Worm (Caenorhabditis elegans): ENCODE measurements around the gene dpy-23.

The dpy-23 gene

DNA sequence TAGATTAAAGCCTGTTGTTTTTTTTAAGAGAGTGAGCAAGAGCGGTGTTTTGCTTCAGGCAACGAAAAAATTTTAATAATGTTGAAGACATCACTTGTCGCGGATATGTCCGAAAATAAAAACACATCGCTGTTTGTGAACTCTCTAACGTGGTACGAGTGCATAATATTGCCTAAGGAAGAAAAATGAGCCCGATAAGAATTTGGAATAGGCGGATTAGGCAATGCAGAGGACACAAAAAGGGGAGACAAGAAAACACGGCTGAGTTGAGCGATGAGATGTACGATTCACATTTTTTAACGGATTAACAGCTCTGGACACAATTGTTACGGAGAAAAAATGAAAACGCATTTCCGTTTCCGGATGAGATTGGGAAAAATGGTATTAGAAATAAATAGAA lies 38.2 kb downstream of the dpy-23 start:
- no peak for TF ChIP-seq pros-1 (tag; optimal IDR thresholded peaks at IDR 0.05)

DNA sequence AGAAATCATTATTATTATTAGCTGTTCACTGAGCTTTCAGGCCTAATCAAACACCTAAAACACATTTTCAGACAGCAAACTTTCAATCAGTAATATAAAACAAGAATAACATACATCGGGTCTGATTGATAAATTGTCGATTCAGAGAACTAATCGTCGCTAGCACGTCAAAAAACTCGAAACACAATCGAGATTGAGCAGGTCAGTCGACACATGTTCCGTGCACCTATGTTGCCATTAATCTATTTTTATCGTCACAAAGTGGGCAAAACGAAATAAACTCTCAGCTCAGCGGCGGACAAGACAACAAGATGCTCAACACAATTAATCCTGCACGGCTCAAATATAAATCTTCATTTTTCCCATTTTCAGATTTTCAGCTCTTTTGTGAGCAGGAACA lies 40.2 kb downstream of the dpy-23 start:
- TF ChIP-seq hlh-6 (tag; optimal IDR thresholded peaks at IDR 0.05) = no peak
- no peak for TF ChIP-seq F13H6.1 (tag; optimal IDR thresholded peaks at IDR 0.05)
- no peak for TF ChIP-seq elt-2 (tag; optimal IDR thresholded peaks at IDR 0.05)
- no peak for TF ChIP-seq ceh-9 (tag; optimal IDR thresholded peaks at IDR 0.05)

DNA sequence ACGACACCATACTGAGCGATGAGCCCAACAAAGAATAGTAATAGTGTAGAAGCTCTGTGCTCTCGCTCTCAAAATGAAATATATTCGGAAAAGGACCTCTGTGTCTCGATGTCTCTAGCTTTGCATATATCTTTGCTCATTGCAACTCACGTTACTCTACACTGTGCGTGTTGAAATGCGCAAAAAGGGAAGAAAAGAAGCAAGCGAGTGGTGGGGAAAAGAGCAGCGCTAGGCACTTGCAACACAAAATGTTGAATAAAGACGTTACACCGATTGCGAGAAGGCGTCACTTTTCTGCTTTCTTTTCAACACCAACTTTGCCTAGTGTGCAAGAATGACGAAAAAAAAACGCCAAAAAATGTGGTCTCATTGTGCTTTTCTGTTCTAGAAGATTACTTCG lies 45.4 kb downstream of the dpy-23 start:
- TF ChIP-seq rnt-1 (tag; optimal IDR thresholded peaks at IDR 0.05) = no peak
- peak; percentile 51 for TF ChIP-seq unc-42 (tag; optimal IDR thresholded peaks at IDR 0.05)
- TF ChIP-seq ceh-31 (tag; optimal IDR thresholded peaks at IDR 0.05) = peak; percentile 37

ce11 chrX:4435396-4435795 lies 46.2 kb downstream of the dpy-23 start:
- TF ChIP-seq pax-1 (tag; optimal IDR thresholded peaks at IDR 0.05) = no peak
- no peak for TF ChIP-seq ets-4 (tag; optimal IDR thresholded peaks at IDR 0.05)
- TF ChIP-seq hlh-15 (tag; optimal IDR thresholded peaks at IDR 0.05) = no peak
- no peak for TF ChIP-seq K02D7.2 (tag; optimal IDR thresholded peaks at IDR 0.05)
- no peak for TF ChIP-seq tbx-2 (tag; optimal IDR thresholded peaks at IDR 0.05)
- TF ChIP-seq ref-2 (tag; optimal IDR thresholded peaks at IDR 0.05) = no peak
- TF ChIP-seq fax-1 (tag; optimal IDR thresholded peaks at IDR 0.05) = no peak
- no peak for TF ChIP-seq unc-86 (tag; optimal IDR thresholded peaks at IDR 0.05)
- no peak for TF ChIP-seq eyg-1 (tag; optimal IDR thresholded peaks at IDR 0.05)
- no peak for TF ChIP-seq elt-2 (tag; optimal IDR thresholded peaks at IDR 0.05)
- TF ChIP-seq ceh-31 (tag; optimal IDR thresholded peaks at IDR 0.05) = no peak
- TF ChIP-seq ceh-22 (tag; optimal IDR thresholded peaks at IDR 0.05) = no peak
- no peak for TF ChIP-seq ahr-1 (tag; optimal IDR thresholded peaks at IDR 0.05)
- no peak for TF ChIP-seq hlh-6 (tag; optimal IDR thresholded peaks at IDR 0.05)

DNA sequence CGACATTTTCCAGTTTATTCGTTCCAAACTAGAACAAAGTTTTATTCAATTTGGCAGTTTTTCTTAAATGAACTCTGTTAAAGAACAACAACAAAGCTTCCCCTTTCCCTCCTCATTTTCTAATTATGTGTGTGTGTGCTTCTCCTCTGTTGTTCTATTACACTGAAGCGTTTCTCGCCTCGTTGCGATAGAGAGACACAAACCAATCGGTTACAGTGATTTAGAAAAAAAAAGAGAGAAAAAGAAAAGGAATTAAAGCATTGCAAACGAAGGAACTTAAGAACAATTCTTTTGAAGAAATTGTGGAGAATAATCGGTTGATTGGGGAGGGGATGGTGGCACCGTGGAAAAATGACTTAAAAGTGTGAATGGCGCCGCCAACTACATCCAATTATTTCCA lies 48.4 kb downstream of the dpy-23 start, which contains the start of gene cest-26:
Gene cest-26, minus strand, starts transcription at position 101 of the 400 bp plus-strand sequence.
- TF ChIP-seq rnt-1 (tag; optimal IDR thresholded peaks at IDR 0.05) (no peak), ceh-24 (tag; optimal IDR thresholded peaks at IDR 0.05) (no peak), fkh-6 (tag; optimal IDR thresholded peaks at IDR 0.05) (no peak), fax-1 (tag; optimal IDR thresholded peaks at IDR 0.05) (no peak), ceh-34 (tag; optimal IDR thresholded peaks at IDR 0.05) (no peak), ref-2 (tag; optimal IDR thresholded peaks at IDR 0.05) (no peak), zip-5 (tag; optimal IDR thresholded peaks at IDR 0.05) (no peak), fkh-10 (GFP tag; optimal IDR thresholded peaks at IDR 0.05) (no peak), lin-11 (tag; optimal IDR thresholded peaks at IDR 0.05) (no peak), ahr-1 (tag; optimal IDR thresholded peaks at IDR 0.05) (no peak), pha-4 (tag; optimal IDR thresholded peaks at IDR 0.05) (no peak), ceh-18 (tag; optimal IDR thresholded peaks at IDR 0.05) (no peak), hlh-6 (tag; optimal IDR thresholded peaks at IDR 0.05) (no peak), nfya-1 (tag; optimal IDR thresholded peaks at IDR 0.05) (no peak), ceh-30 (tag; optimal IDR thresholded peaks at IDR 0.05) (no peak), lim-6 (tag; optimal IDR thresholded peaks at IDR 0.05) (no peak), dve-1 (tag; optimal IDR thresholded peaks at IDR 0.05) (no peak), madf-2 (tag; optimal IDR thresholded peaks at IDR 0.05) (no peak), C08G9.2 (tag; optimal IDR thresholded peaks at IDR 0.05) (no peak)

ce11 chrX:4438823-4439222 lies 49.7 kb downstream of the dpy-23 start:
- TF ChIP-seq dmd-4 (tag; optimal IDR thresholded peaks at IDR 0.05; ENCODE audit: borderline replicate concordance) (no peak), hlh-8 (tag; optimal IDR thresholded peaks at IDR 0.05) (no peak), fkh-6 (tag; optimal IDR thresholded peaks at IDR 0.05) (no peak), gmeb-2 (tag; optimal IDR thresholded peaks at IDR 0.05) (no peak), eyg-1 (tag; optimal IDR thresholded peaks at IDR 0.05) (no peak), ceh-2 (tag; optimal IDR thresholded peaks at IDR 0.05) (no peak), ztf-16 (tag; optimal IDR thresholded peaks at IDR 0.05) (no peak)

Measured in whole organism, late embryonic.